Fruit fly (Drosophila melanogaster) whole organism, embryonic: Measurements from ENCODE around the gene Sys1.
A peak's percentile ranks its signal among the peaks of the same experiment; 100 is the strongest.

ENCODE experiments used
- Ada2b ChIP-seq: fragments of 200-800 bp; sonication (Bioruptor generic); IDR thresholded peaks from 2 replicates; pipeline ENCODE4 v1.3.6; 2022; ENCODE audit warnings: missing biosample characterization, missing genetic modification characterization
- Atf3 ChIP-seq: fragments of 200-800 bp; sonication (Bioruptor generic); optimal IDR thresholded peaks from 3 replicates; lab custom pipeline; 2016; ENCODE audit warnings: missing biosample characterization, missing genetic modification characterization
- CG10147 ChIP-seq: fragments of 200-800 bp; sonication (Bioruptor generic); optimal IDR thresholded peaks from 2 replicates; lab custom pipeline; 2019; ENCODE audit warnings: missing biosample characterization, mild to moderate bottlenecking, missing genetic modification characterization, moderate library complexity
- CG10462 ChIP-seq: fragments of 200-800 bp; sonication (Bioruptor generic); optimal IDR thresholded peaks from 2 replicates; lab custom pipeline; 2016; ENCODE audit warnings: missing biosample characterization, missing genetic modification characterization
- CG11398 ChIP-seq: fragments of 200-800 bp; sonication (Bioruptor generic); optimal IDR thresholded peaks from 2 replicates; lab custom pipeline; 2016; ENCODE audit warnings: missing biosample characterization, missing genetic modification characterization
- CG12155 ChIP-seq: fragments of 200-800 bp; sonication (Bioruptor generic); optimal IDR thresholded peaks from 3 replicates; lab custom pipeline; 2016; ENCODE audit warnings: missing biosample characterization, missing genetic modification characterization
- CG13123 ChIP-seq: fragments of 200-800 bp; sonication (Bioruptor generic); optimal IDR thresholded peaks from 2 replicates; lab custom pipeline; 2016; ENCODE audit warnings: missing biosample characterization, missing genetic modification characterization
- CG14441 ChIP-seq: fragments of 200-800 bp; sonication (Bioruptor generic); IDR thresholded peaks from 2 replicates; pipeline ENCODE4 v1.3.6; 2022; ENCODE audit warnings: missing biosample characterization, missing genetic modification characterization
- CG1602 ChIP-seq: fragments of 200-800 bp; sonication (Bioruptor generic); optimal IDR thresholded peaks from 3 replicates; lab custom pipeline; 2016; ENCODE audit warnings: missing biosample characterization, missing genetic modification characterization
- CG17328 ChIP-seq: fragments of 200-800 bp; sonication (Bioruptor generic); IDR thresholded peaks from 2 replicates; pipeline ENCODE4 v1.3.6; 2022; ENCODE audit warnings: missing biosample characterization, missing genetic modification characterization
- CG2199 ChIP-seq: fragments of 200-800 bp; sonication (Bioruptor generic); IDR thresholded peaks from 3 replicates; pipeline ENCODE4 v1.3.6; 2022; ENCODE audit warnings: missing biosample characterization, missing genetic modification characterization
- CG30020 ChIP-seq: fragments of 200-800 bp; optimal IDR thresholded peaks from 2 replicates; lab custom pipeline; 2019; ENCODE audit warnings: missing biosample characterization, mild to moderate bottlenecking, missing genetic modification characterization, moderate library complexity
- CG31224 ChIP-seq: fragments of 200-800 bp; sonication (Bioruptor generic); IDR thresholded peaks from 2 replicates; pipeline ENCODE4 v1.3.6; 2022; ENCODE audit warnings: missing biosample characterization, missing genetic modification characterization
- CG31388 ChIP-seq: fragments of 200-800 bp; sonication (Bioruptor generic); optimal IDR thresholded peaks from 2 replicates; lab custom pipeline; 2016; ENCODE audit warnings: missing biosample characterization, missing genetic modification characterization
- CG32532 ChIP-seq: fragments of 200-800 bp; sonication (Bioruptor generic); IDR thresholded peaks from 2 replicates; pipeline ENCODE4 v1.3.6; 2022; ENCODE audit warnings: missing biosample characterization, missing genetic modification characterization
- CG4282 ChIP-seq: fragments of 200-800 bp; sonication (Bioruptor generic); optimal IDR thresholded peaks from 2 replicates; lab custom pipeline; 2016; ENCODE audit warnings: missing biosample characterization, missing genetic modification characterization
- CG6175 ChIP-seq: fragments of 200-800 bp; sonication (Bioruptor generic); IDR thresholded peaks from 3 replicates; pipeline ENCODE4 v1.3.6; 2022; ENCODE audit warnings: missing biosample characterization, missing genetic modification characterization
- CTCF ChIP-seq: fragments of 200-800 bp; sonication (Bioruptor generic); optimal IDR thresholded peaks from 2 replicates; lab custom pipeline; 2017; ENCODE audit warnings: missing biosample characterization, mild to moderate bottlenecking, missing genetic modification characterization, moderate library complexity
- D19B ChIP-seq: fragments of 200-800 bp; sonication (Bioruptor generic); optimal IDR thresholded peaks from 2 replicates; lab custom pipeline; 2017; ENCODE audit warnings: missing biosample characterization, mild to moderate bottlenecking, missing genetic modification characterization
- Deaf1 ChIP-seq: fragments of 200-800 bp; optimal IDR thresholded peaks from 3 replicates; lab custom pipeline; 2019; ENCODE audit warnings: missing biosample characterization, mild to moderate bottlenecking, missing genetic modification characterization, moderate library complexity
- GATAe ChIP-seq: fragments of 200-800 bp; sonication (Bioruptor generic); conservative IDR thresholded peaks from 2 replicates; pipeline ENCODE4 v1.3.6; 2022; ENCODE audit warnings: missing biosample characterization, missing genetic modification characterization
- Gsc ChIP-seq: fragments of 200-800 bp; sonication (Bioruptor generic); IDR thresholded peaks from 2 replicates; pipeline ENCODE4 v1.3.6; 2022; ENCODE audit warnings: missing biosample characterization, missing genetic modification characterization
- HmgZ ChIP-seq: fragments of 200-800 bp; sonication (Bioruptor generic); optimal IDR thresholded peaks from 2 replicates; lab custom pipeline; 2018; ENCODE audit warnings: missing biosample characterization, mild to moderate bottlenecking, missing genetic modification characterization
- MESR4 ChIP-seq: fragments of 200-800 bp; sonication (Bioruptor generic); optimal IDR thresholded peaks from 2 replicates; lab custom pipeline; 2018; ENCODE audit warnings: missing biosample characterization, mild to moderate bottlenecking, missing genetic modification characterization, moderate library complexity
- Mad ChIP-seq: fragments of 200-800 bp; sonication (Bioruptor generic); optimal IDR thresholded peaks from 2 replicates; lab custom pipeline; 2016; ENCODE audit warnings: missing biosample characterization, missing genetic modification characterization
- Opbp ChIP-seq: fragments of 200-800 bp; sonication (Bioruptor generic); IDR thresholded peaks from 3 replicates; pipeline ENCODE4 v1.3.6; 2022; ENCODE audit warnings: missing biosample characterization, missing genetic modification characterization; ENCODE audit not compliant: partially characterized antibody
- Taf1 ChIP-seq: fragments of 200-800 bp; sonication (Bioruptor generic); IDR thresholded peaks from 2 replicates; pipeline ENCODE4 v1.3.6; 2022; ENCODE audit warnings: missing biosample characterization, missing genetic modification characterization
- amos ChIP-seq: fragments of 200-800 bp; sonication (Bioruptor generic); IDR thresholded peaks from 2 replicates; pipeline ENCODE4 v1.3.6; 2022; ENCODE audit warnings: missing biosample characterization, missing genetic modification characterization; ENCODE audit not compliant: partially characterized antibody
- az2 ChIP-seq: fragments of 200-800 bp; sonication (Bioruptor generic); optimal IDR thresholded peaks from 3 replicates; lab custom pipeline; 2016; ENCODE audit warnings: missing biosample characterization, missing genetic modification characterization
- bowl ChIP-seq: fragments of 200-800 bp; sonication (Bioruptor generic); IDR thresholded peaks from 2 replicates; pipeline ENCODE4 v1.3.6; 2022; ENCODE audit warnings: missing biosample characterization, missing genetic modification characterization
- crc ChIP-seq: fragments of 200-800 bp; sonication (Bioruptor generic); optimal IDR thresholded peaks from 2 replicates; lab custom pipeline; 2016; ENCODE audit warnings: missing biosample characterization, missing genetic modification characterization
- da ChIP-seq: fragments of 200-800 bp; sonication (Bioruptor generic); optimal IDR thresholded peaks from 2 replicates; lab custom pipeline; 2016; ENCODE audit warnings: missing biosample characterization, missing genetic modification characterization
- dpn ChIP-seq, 2 experiments: fragments of 200-800 bp; sonication (Bioruptor generic); optimal IDR thresholded peaks; 3 replicates each; lab custom pipeline; 2016; ENCODE audit warnings: missing biosample characterization in 2 of 2, missing genetic modification characterization in 2 of 2
- esg ChIP-seq: fragments of 200-800 bp; sonication (Bioruptor generic); conservative IDR thresholded peaks from 2 replicates; pipeline ENCODE4 v1.3.6; 2022; ENCODE audit warnings: missing biosample characterization, missing genetic modification characterization
- hth ChIP-seq: fragments of >200 bp; optimal IDR thresholded peaks from 2 replicates; lab custom pipeline; 2017; ENCODE audit warnings: inconsistent platforms
- jing ChIP-seq: fragments of 200-800 bp; sonication (Bioruptor generic); optimal IDR thresholded peaks from 2 replicates; lab custom pipeline; 2018; ENCODE audit warnings: missing biosample characterization, mild to moderate bottlenecking, missing genetic modification characterization
- jumu ChIP-seq: fragments of 200-800 bp; sonication (Bioruptor generic); optimal IDR thresholded peaks from 3 replicates; lab custom pipeline; 2016; ENCODE audit warnings: missing biosample characterization, missing genetic modification characterization
- kah ChIP-seq: fragments of 200-800 bp; sonication (Bioruptor generic); optimal IDR thresholded peaks from 2 replicates; lab custom pipeline; 2018; ENCODE audit warnings: missing biosample characterization, mild to moderate bottlenecking, missing genetic modification characterization
- klu ChIP-seq: fragments of 200-800 bp; sonication (Bioruptor generic); IDR thresholded peaks from 2 replicates; pipeline ENCODE4 v1.3.6; 2022; ENCODE audit warnings: missing biosample characterization, missing genetic modification characterization
- org-1 ChIP-seq: fragments of 200-800 bp; sonication (Bioruptor generic); optimal IDR thresholded peaks from 2 replicates; lab custom pipeline; 2017; ENCODE audit warnings: missing biosample characterization, missing genetic modification characterization
- pros ChIP-seq: fragments of 200-800 bp; sonication (Bioruptor generic); optimal IDR thresholded peaks from 3 replicates; lab custom pipeline; 2019; ENCODE audit warnings: missing biosample characterization, mild to moderate bottlenecking, missing genetic modification characterization, moderate library complexity
- ranshi ChIP-seq: fragments of 200-800 bp; sonication (Bioruptor generic); IDR thresholded peaks from 2 replicates; pipeline ENCODE4 v1.3.6; 2022; ENCODE audit warnings: missing biosample characterization, missing genetic modification characterization
- repo ChIP-seq: fragments of 200-800 bp; sonication (Bioruptor generic); optimal IDR thresholded peaks from 2 replicates; lab custom pipeline; 2016; ENCODE audit warnings: missing biosample characterization, missing genetic modification characterization
- salm ChIP-seq: fragments of 200-800 bp; sonication (Bioruptor generic); optimal IDR thresholded peaks from 2 replicates; lab custom pipeline; 2018; ENCODE audit warnings: missing biosample characterization, mild to moderate bottlenecking, missing genetic modification characterization
- sd ChIP-seq: fragments of 200-800 bp; sonication (Bioruptor generic); optimal IDR thresholded peaks from 3 replicates; lab custom pipeline; 2018; ENCODE audit warnings: missing biosample characterization, mild to moderate bottlenecking, missing genetic modification characterization, moderate library complexity
- sens ChIP-seq: fragments of 200-800 bp; sonication (Bioruptor generic); peaks from one replicate; lab custom pipeline; 2016; ENCODE audit warnings: missing biosample characterization, missing genetic modification characterization
- sens-2 ChIP-seq: fragments of 200-800 bp; sonication (Bioruptor generic); IDR thresholded peaks from 2 replicates; pipeline ENCODE4 v1.3.6; 2022; ENCODE audit warnings: missing biosample characterization, missing genetic modification characterization
- slp2 ChIP-seq: fragments of 200-800 bp; sonication (Bioruptor generic); optimal IDR thresholded peaks from 2 replicates; lab custom pipeline; 2016; ENCODE audit warnings: missing biosample characterization, missing genetic modification characterization
- sob ChIP-seq: fragments of 200-800 bp; sonication (Bioruptor generic); IDR thresholded peaks from 2 replicates; pipeline ENCODE4 v1.3.6; 2022; ENCODE audit warnings: missing biosample characterization, missing genetic modification characterization
- tgo ChIP-seq: fragments of 200-800 bp; sonication (Bioruptor generic); IDR thresholded peaks from 3 replicates; pipeline ENCODE4 v1.3.6; 2022; ENCODE audit warnings: missing biosample characterization, missing genetic modification characterization
- vnd ChIP-seq: fragments of 200-800 bp; sonication (Bioruptor generic); IDR thresholded peaks from 3 replicates; pipeline ENCODE4 v1.3.6; 2022; ENCODE audit warnings: missing biosample characterization, missing genetic modification characterization; ENCODE audit not compliant: partially characterized antibody
- vvl ChIP-seq: fragments of 200-800 bp; sonication (Bioruptor generic); IDR thresholded peaks from 2 replicates; pipeline ENCODE4 v1.3.6; 2022; ENCODE audit warnings: missing biosample characterization, missing genetic modification characterization

The Sys1 gene

DNA sequence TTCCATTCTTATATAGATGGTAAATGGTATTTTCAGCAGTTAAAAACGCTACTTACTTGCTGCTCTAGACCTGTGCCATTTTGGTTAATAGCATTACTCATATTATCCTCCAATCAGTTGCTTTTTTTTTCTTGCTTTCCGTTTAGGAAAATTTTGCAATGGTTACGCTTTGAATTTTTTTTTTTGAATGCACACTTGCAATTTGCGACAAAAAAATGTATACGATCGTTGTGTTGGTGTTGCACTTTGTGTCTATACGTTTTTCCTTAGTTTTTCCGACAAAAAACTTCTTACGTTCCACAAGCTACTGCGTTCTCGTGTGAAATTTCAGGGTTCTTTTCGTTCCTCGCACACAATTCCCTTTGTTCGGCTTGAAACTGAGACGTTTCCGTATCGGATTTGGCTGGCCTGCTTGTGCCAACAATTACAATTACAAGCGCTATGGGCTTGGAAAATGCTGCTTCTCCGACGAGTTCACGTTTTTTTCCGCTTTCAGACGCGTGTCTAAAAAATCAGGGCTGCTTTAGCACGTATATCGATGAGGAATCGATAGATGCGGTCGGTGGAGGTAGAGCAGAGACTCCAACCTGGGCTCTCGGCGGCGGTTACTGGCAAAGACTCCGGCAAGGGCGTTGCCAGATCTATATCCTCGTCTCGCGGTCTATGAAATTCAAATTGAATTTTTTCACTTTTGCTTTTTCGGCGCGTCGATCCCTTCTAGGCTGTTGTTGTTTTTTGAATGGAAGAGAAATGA is 7.5 kb downstream of the Sys1 start (continued):
- TF ChIP-seq vnd (GFP tag; lab: Robert Waterston, UW): peak; percentile 75
- TF ChIP-seq CG12155 (GFP tag; lab: Kevin White, UChicago): peak; percentile 81
- TF ChIP-seq MESR4 (GFP tag; lab: Kevin White, UChicago): peak; percentile 95
- no peak for TF ChIP-seq az2
- no peak for TF ChIP-seq CG14441 (GFP tag; lab: Robert Waterston, UW)
- TF ChIP-seq klu (GFP tag; lab: Robert Waterston, UW): no peak
- TF ChIP-seq Taf1 (GFP tag; lab: Robert Waterston, UW): no peak
- peak; percentile 47 for TF ChIP-seq CG31224
- TF ChIP-seq GATAe (GFP tag; lab: Robert Waterston, UW): no peak; the same call in 1 of the 2 replicates
- no peak for TF ChIP-seq D19B
- no peak for TF ChIP-seq repo (GFP tag; lab: Kevin White, UChicago)
- no peak for TF ChIP-seq kah
- TF ChIP-seq tgo (GFP tag; lab: Robert Waterston, UW): peak; percentile 30; the same call in 1 of the 3 replicates
- TF ChIP-seq jumu: peak; percentile 81
- no peak for TF ChIP-seq da (GFP tag; lab: Kevin White, UChicago)
- TF ChIP-seq CG10462 (GFP tag; lab: Kevin White, UChicago): no peak
- TF ChIP-seq CG6175 (GFP tag; lab: Robert Waterston, UW): no peak
- no peak for TF ChIP-seq hth (lab: Kevin White, UChicago)
- no peak for TF ChIP-seq CG13123 (GFP tag; lab: Kevin White, UChicago)
- TF ChIP-seq HmgZ (tag; lab: Kevin White, UChicago): peak; percentile 94
- TF ChIP-seq dpn (GFP tag; optimal IDR thresholded peaks at IDR 0.05; lab: Kevin White, UChicago): peak; percentile 60
- peak; percentile 60; the same call in 1 of the 2 replicates for TF ChIP-seq CG32532 (GFP tag; lab: Robert Waterston, UW)
- TF ChIP-seq sd (tag; lab: Kevin White, UChicago): peak; percentile 25
- TF ChIP-seq pros (GFP tag; lab: Kevin White, UChicago): peak; percentile 35
- TF ChIP-seq Ada2b (GFP tag; lab: Robert Waterston, UW): 0 out of 2 replicates have a peak, but pooled peaks have one; percentile 17
- TF ChIP-seq Mad (GFP tag; lab: Kevin White, UChicago): peak; percentile 75
- peak; percentile 71 for TF ChIP-seq vvl
- TF ChIP-seq salm (tag; lab: Kevin White, UChicago): no peak
- TF ChIP-seq Opbp: peak; percentile 94
- no peak for TF ChIP-seq CG1602 (GFP tag; lab: Kevin White, UChicago)
- 0 out of 2 replicates have a peak, but pooled peaks have one; percentile 20 for TF ChIP-seq ranshi (GFP tag; lab: Robert Waterston, UW)
- peak; percentile 60 for TF ChIP-seq CG17328 (GFP tag; lab: Robert Waterston, UW)
- no peak for TF ChIP-seq esg
- peak; percentile 21 for TF ChIP-seq Deaf1
- no peak for TF ChIP-seq bowl (GFP tag; lab: Robert Waterston, UW)
- peak; percentile 42 for TF ChIP-seq CG30020
- no peak for TF ChIP-seq Atf3 (GFP tag; lab: Kevin White, UChicago)
- no peak for TF ChIP-seq sens-2
- TF ChIP-seq org-1: no peak
- peak; percentile 4 for TF ChIP-seq CG11398 (GFP tag; lab: Kevin White, UChicago)
- no peak for TF ChIP-seq Gsc (GFP tag; lab: Robert Waterston, UW)
- TF ChIP-seq CTCF (GFP tag; lab: Kevin White, UChicago): peak; percentile 69
- TF ChIP-seq CG31388: no peak
- TF ChIP-seq CG2199: peak; percentile 81; the same call in 1 of the 3 replicates
- peak; percentile 77 for TF ChIP-seq sob
- no peak for TF ChIP-seq crc
- peak; percentile 93 for TF ChIP-seq sens (GFP tag; lab: Kevin White, UChicago)
- no peak for TF ChIP-seq jing
- peak; percentile 0 for TF ChIP-seq slp2 (GFP tag; lab: Kevin White, UChicago)
- peak; percentile 43 for TF ChIP-seq CG4282 (GFP tag; lab: Kevin White, UChicago)
- peak; percentile 26 for TF ChIP-seq CG10147 (GFP tag; lab: Kevin White, UChicago)
- TF ChIP-seq amos (GFP tag; lab: Robert Waterston, UW): peak; percentile 96
